Worm (Caenorhabditis elegans): ENCODE measurements around the gene T01B7.9.

DNA sequence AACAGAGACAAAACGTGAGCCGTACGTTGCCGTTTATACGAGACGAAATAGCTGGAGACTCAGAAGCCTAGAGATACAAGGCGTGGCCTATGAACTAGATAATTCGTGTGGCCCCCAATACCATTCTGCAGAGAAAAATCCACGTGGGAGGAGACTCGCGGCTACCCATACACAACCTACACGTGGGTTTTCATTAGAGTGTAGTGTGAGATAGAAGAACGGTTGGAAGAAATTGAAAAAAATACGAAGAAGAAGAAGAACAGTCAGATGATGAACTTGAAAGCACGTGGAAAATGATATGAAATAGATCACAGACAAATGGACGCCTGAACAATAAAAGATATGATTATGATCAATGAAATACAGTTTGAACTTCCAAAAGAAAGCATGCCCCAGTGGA, 38.5 kb upstream of the T01B7.9 start:
- no peak for TF ChIP-seq lsy-2 (tag; optimal IDR thresholded peaks at IDR 0.05)
- no peak for TF ChIP-seq snpc-4 (tag; optimal IDR thresholded peaks at IDR 0.05)
- TF ChIP-seq unc-39 (tag; optimal IDR thresholded peaks at IDR 0.05) = no peak
- no peak for TF ChIP-seq jun-1 (tag; optimal IDR thresholded peaks at IDR 0.05)
- TF ChIP-seq nhr-28 (tag; optimal IDR thresholded peaks at IDR 0.05) = peak; percentile 87
- TF ChIP-seq tag-97 (GFP tag; IDR thresholded peaks at IDR 0.05) = no peak
- TF ChIP-seq daf-12 (tag; optimal IDR thresholded peaks at IDR 0.05) = no peak
- TF ChIP-seq nhr-41 (GFP tag; IDR thresholded peaks at IDR 0.05) = no peak
- TF ChIP-seq hif-1 (tag; optimal IDR thresholded peaks at IDR 0.05) = no peak
- TF ChIP-seq sdz-12 (GFP tag; optimal IDR thresholded peaks at IDR 0.05) = no peak
- peak; percentile 31 for TF ChIP-seq dve-1 (tag; optimal IDR thresholded peaks at IDR 0.05; ENCODE audit: insufficient read depth)

Measured in whole organism, L4 larva.